Worm (Caenorhabditis elegans) whole organism, early embryonic: Measurements from ENCODE around the gene C02F5.13.

ENCODE experiments used
- B0310.2 ChIP-seq: sonication (generic microtip); optimal IDR thresholded peaks from 2 replicates; lab custom pipeline; 2016; ENCODE audit warnings: mild to moderate bottlenecking, missing genetic modification characterization, missing compliant biosample characterization
- F13C5.2 ChIP-seq: sonication (generic microtip); optimal IDR thresholded peaks from 2 replicates; lab custom pipeline; 2017; ENCODE audit warnings: mild to moderate bottlenecking, missing genetic modification characterization, inconsistent platforms, missing compliant biosample characterization
- aly-1 ChIP-seq: sonication (generic microtip); optimal IDR thresholded peaks from 2 replicates; lab custom pipeline; 2016; ENCODE audit warnings: missing genetic modification characterization, missing compliant biosample characterization
- ama-1 ChIP-seq: fragments of 150-350 bp; optimal IDR thresholded peaks from 2 replicates; lab custom pipeline; 2014
- ceh-13 ChIP-seq: fragments of 200-800 bp; sonication (Bioruptor generic); optimal IDR thresholded peaks from 2 replicates; lab custom pipeline; 2018; ENCODE audit warnings: mild to moderate bottlenecking, missing genetic modification characterization, missing compliant biosample characterization
- ceh-36 ChIP-seq: sonication (generic microtip); optimal IDR thresholded peaks from 2 replicates; lab custom pipeline; 2016; ENCODE audit warnings: missing genetic modification characterization, inconsistent platforms, missing compliant biosample characterization
- ets-7 ChIP-seq: sonication (generic microtip); optimal IDR thresholded peaks from 2 replicates; lab custom pipeline; 2016; ENCODE audit warnings: missing genotype, missing genetic modification characterization, missing compliant biosample characterization
- flt-1 ChIP-seq: fragments of 200-800 bp; sonication (Bioruptor generic); IDR thresholded peaks from 2 replicates; pipeline ENCODE4 v1.3.6; 2022; ENCODE audit warnings: missing genetic modification characterization, missing compliant biosample characterization
- hmbx-1 ChIP-seq: sonication (generic microtip); optimal IDR thresholded peaks from 2 replicates; lab custom pipeline; 2016; ENCODE audit warnings: mild to moderate bottlenecking, missing genetic modification characterization, missing compliant biosample characterization
- hmg-4 ChIP-seq: fragments of 200-800 bp; sonication (Bioruptor generic); optimal IDR thresholded peaks from 2 replicates; lab custom pipeline; 2018; ENCODE audit warnings: mild to moderate bottlenecking, missing genetic modification characterization, missing compliant biosample characterization
- hnd-1 ChIP-seq: sonication (generic microtip); optimal IDR thresholded peaks from 2 replicates; lab custom pipeline; 2016; ENCODE audit warnings: missing genetic modification characterization, missing compliant biosample characterization
- pes-1 ChIP-seq: fragments of 200-800 bp; sonication (Bioruptor generic); IDR thresholded peaks from 2 replicates; pipeline ENCODE4 v1.3.6; 2022; ENCODE audit warnings: missing genetic modification reagents, missing genetic modification characterization, missing compliant biosample characterization
- scrt-1 ChIP-seq: fragments of 200-800 bp; sonication (Bioruptor generic); IDR thresholded peaks from 2 replicates; pipeline ENCODE4 v1.3.6; 2022; ENCODE audit warnings: missing genetic modification characterization, missing compliant biosample characterization
- sea-1 ChIP-seq: fragments of 200-800 bp; sonication (Bioruptor generic); conservative IDR thresholded peaks from 2 replicates; pipeline ENCODE4 v1.3.6; 2022; ENCODE audit warnings: missing genetic modification characterization, missing compliant biosample characterization
- tbx-11 ChIP-seq: fragments of 200-800 bp; sonication (Bioruptor generic); IDR thresholded peaks from 2 replicates; pipeline ENCODE4 v1.3.6; 2022; ENCODE audit warnings: missing genetic modification characterization, missing compliant biosample characterization
- tbx-37 ChIP-seq: fragments of 200-800 bp; sonication (Bioruptor generic); conservative IDR thresholded peaks from 2 replicates; pipeline ENCODE4 v1.3.6; 2022; ENCODE audit warnings: missing genetic modification reagents, missing genetic modification characterization, missing compliant biosample characterization
- tra-4 ChIP-seq: sonication (generic microtip); optimal IDR thresholded peaks from 2 replicates; lab custom pipeline; 2017; ENCODE audit warnings: missing genetic modification characterization, missing compliant biosample characterization

C02F5.13 gene

DNA sequence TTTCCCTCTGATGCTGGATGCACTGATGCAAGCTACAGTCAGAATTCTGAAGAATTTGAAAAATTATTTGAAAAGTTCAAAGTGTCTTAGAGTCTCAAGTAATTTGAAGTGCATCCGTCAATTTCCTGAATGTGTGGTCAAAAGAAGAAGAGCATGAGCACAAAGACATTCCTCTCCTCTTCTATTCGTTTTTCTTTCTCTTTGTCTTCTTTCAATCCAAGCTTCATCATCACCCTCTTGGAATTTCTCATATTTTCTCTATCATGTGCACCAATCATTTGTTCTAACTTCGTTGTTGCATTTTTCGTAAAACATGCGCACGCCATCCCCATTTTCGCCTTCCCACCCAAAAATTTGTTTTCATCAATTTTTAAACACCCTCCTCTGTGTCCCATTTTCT, 38.9 kb downstream of the C02F5.13 start:
- TF ChIP-seq scrt-1 (GFP tag; lab: Robert Waterston, UW) (no peak), aly-1 (no peak), B0310.2 (tag; lab: Kevin White, UChicago) (no peak), ets-7 (tag; lab: Kevin White, UChicago) (no peak), ceh-36 (tag; lab: Kevin White, UChicago) (no peak), hmg-4 (GFP tag; lab: Kevin White, UChicago) (no peak), sea-1 (GFP tag; lab: Robert Waterston, UW) (no peak), ceh-13 (GFP tag; lab: Kevin White, UChicago) (no peak), pes-1 (GFP tag; lab: Robert Waterston, UW) (no peak), F13C5.2 (tag; lab: Kevin White, UChicago) (no peak), tbx-11 (GFP tag; lab: Robert Waterston, UW) (no peak)

DNA sequence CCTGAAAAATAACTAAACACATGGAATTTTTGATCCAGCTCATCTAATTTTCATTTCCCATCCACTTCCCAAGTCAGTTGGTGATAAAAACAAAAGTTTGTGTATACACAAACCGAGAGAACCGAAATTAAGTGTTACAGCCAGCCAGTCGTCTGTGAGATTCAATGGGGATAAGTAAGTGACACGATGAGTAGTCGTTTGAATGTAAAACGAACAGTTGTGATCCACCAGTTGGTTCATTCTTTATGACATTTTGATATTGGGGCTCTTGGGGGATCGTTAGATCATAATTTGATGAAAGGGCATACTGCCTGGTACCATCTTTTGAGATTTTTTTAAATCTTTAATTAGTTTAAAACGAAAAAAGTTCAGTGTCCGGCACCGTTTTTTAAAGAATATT, 39.7 kb downstream of the C02F5.13 start:
- TF ChIP-seq hnd-1 (tag; lab: Kevin White, UChicago) = no peak
- TF ChIP-seq ceh-36 (tag; lab: Kevin White, UChicago) = no peak
- TF ChIP-seq tra-4 (tag; lab: Kevin White, UChicago) = no peak
- no peak for TF ChIP-seq F13C5.2 (tag; lab: Kevin White, UChicago)
- no peak for TF ChIP-seq ets-7 (tag; lab: Kevin White, UChicago)
- no peak for TF ChIP-seq B0310.2 (tag; lab: Kevin White, UChicago)
- TF ChIP-seq scrt-1 (GFP tag; lab: Robert Waterston, UW) = no peak
- no peak for TF ChIP-seq aly-1
- no peak for TF ChIP-seq ama-1
- no peak for TF ChIP-seq ceh-13 (GFP tag; lab: Kevin White, UChicago)
- TF ChIP-seq tbx-11 (GFP tag; lab: Robert Waterston, UW) = no peak
- TF ChIP-seq tbx-37 (GFP tag; lab: Robert Waterston, UW) = no peak
- TF ChIP-seq pes-1 (GFP tag; lab: Robert Waterston, UW) = no peak
- no peak for TF ChIP-seq flt-1

DNA sequence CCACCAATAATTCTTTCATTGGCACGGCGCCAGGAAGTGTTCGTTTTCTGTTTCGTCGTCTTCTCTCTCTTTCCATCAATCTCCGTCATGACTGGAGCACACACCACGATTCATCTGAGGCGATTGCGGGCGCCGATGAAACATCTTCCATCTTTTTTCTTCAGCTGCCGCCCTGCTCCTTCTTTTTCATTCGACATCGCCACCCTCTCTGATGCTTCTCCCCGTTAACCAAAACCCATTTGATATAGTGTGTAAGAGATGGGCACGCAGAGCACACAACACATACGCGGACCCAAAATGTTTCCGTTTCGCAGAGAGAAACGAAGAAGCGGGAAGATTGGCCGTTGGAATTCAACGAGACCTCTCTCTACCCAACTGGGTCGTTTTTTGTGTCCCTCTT, 40.4 kb downstream of the C02F5.13 start:
- TF ChIP-seq F13C5.2 (tag; lab: Kevin White, UChicago) (no peak), hmg-4 (GFP tag; lab: Kevin White, UChicago) (peak; percentile 38)

DNA sequence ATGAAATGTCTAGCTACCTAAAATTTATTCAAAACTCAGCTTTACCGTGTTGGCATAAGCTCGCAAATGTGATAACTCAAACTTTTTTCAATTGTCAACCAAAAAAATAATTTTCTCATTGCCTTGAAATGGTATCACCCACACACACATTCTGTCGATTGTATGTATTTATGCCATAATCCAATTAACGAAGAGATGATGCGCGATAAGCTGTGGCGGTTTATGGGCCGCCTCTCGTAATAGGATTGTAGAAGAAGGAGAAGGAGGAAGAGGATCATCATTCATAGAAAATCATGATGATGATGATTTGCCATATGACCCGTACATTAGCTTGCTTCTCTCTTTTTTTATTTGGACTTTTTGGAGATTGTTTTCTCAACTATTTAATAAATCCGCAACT, 42.0 kb downstream of the C02F5.13 start:
- TF ChIP-seq hmbx-1 = no peak
- TF ChIP-seq pes-1 (GFP tag; lab: Robert Waterston, UW) = no peak
- no peak for TF ChIP-seq F13C5.2 (tag; lab: Kevin White, UChicago)
- no peak for TF ChIP-seq hmg-4 (GFP tag; lab: Kevin White, UChicago)
- TF ChIP-seq ama-1 = no peak
- TF ChIP-seq tra-4 (tag; lab: Kevin White, UChicago) = no peak

DNA sequence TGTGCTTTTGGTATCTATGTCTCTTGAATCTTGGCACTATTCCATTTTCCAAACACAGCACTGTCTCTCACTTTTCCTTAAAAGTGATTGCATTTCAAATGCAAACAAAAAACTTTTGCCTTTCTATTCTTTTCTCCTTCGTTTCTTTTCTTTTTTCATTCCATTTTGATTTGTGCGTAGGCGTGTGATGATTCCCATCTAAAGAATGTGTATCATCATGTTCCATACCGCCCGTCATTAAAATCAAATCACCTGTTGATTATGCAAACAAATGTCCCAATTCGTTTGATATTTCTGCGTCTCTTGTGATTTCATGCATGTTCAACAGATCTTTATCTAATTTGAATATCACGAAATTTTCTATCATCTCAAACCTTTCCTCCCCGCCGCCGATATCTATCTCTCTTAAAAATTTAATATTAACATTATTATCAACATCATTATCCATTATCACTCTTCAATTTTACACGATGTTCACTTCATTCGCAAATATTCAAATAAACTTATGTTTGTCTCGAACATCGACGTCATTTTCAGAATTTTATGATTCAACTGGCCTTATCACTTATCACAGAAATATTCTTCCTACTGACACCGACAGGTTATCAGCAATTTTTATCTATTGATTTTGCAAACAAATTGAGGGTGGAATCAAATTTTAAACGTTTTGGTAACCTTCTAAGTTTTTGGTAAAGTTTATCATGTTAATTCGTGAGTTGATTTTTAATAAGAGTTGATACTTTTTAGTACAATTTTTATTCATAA, 44.3 kb downstream of the C02F5.13 start:
- TF ChIP-seq ets-7 (tag; lab: Kevin White, UChicago) (no peak), hmbx-1 (no peak), ceh-13 (GFP tag; lab: Kevin White, UChicago) (no peak), tbx-11 (GFP tag; lab: Robert Waterston, UW) (no peak), hmg-4 (GFP tag; lab: Kevin White, UChicago) (no peak), pes-1 (GFP tag; lab: Robert Waterston, UW) (no peak), ceh-36 (tag; lab: Kevin White, UChicago) (no peak), B0310.2 (tag; lab: Kevin White, UChicago) (no peak), scrt-1 (GFP tag; lab: Robert Waterston, UW) (no peak)

DNA sequence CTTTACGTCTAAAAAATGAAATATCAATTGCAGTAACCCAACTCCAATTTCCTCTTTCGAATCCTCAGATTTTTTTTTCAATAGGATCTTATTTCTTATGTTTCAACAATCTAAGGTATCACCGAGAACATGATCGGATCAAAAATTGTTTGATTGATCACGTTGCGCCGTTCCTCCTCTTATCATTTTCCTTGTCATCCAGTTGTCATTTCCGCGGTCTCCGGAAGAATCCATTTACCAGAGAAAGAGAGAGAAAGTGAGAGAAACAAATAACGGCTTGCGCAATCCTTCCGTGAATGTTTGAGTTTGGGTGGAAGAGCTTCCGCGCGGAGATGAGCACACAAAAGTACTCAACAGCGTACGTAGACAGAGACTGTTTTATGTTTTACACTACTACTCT, 46.1 kb downstream of the C02F5.13 start:
- no peak for TF ChIP-seq flt-1
- no peak for TF ChIP-seq F13C5.2 (tag; lab: Kevin White, UChicago)
- no peak for TF ChIP-seq hmbx-1
- no peak for TF ChIP-seq tbx-11 (GFP tag; lab: Robert Waterston, UW)
- no peak for TF ChIP-seq hnd-1 (tag; lab: Kevin White, UChicago)
